Worm (Caenorhabditis elegans): Measurements from ENCODE around the gene C27D6.11.
A peak's percentile ranks its signal among the peaks of the same experiment; 100 is the strongest.

The C27D6.11 gene

DNA sequence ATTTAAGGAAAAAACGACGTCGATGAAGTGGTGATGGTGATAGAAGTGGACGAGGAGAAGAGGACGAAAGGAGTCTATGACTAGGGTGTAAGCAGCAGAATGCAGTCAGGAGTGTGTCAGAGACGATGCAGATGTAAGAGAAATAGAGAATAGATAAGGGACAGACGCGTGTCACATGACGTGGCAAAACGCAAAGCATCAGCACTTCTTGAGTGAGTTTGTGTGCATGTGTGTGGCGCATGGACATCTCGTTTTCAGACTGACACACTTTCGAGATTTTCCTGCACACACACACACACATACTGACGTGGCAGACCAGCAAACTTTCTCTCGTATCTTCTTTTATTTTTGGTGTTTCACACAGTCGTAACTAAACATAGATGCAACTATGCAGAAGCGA is 21.4 kb upstream of the C27D6.11 start (continued):
- TF ChIP-seq unc-55 (GFP tag; optimal IDR thresholded peaks at IDR 0.05) (no peak), F13H6.1 (tag; optimal IDR thresholded peaks at IDR 0.05) (peak; percentile 70), ztf-4 (tag; optimal IDR thresholded peaks at IDR 0.05) (no peak)

DNA sequence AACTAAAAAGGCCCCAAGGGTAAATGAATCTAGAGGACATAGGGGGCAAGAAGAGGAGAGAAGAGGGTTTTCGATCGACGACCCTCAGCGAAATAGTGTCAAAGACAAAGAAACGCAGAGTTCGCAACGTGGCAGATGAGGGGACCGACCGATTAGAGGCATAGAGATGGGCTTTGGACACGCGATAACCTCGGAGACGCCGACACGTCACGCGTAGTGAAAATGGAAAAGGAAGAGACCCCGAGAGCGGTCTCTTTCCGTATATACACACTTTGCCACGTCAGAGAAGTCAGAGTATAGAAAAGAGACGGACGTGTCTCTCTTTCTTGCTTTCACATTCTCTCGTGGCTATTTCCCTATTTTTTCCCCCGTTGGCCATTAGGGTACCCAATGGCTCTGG is 20.5 kb upstream of the C27D6.11 start:
- TF ChIP-seq sma-3 (GFP tag; optimal IDR thresholded peaks at IDR 0.05) (peak; percentile 22), lin-11 (tag; optimal IDR thresholded peaks at IDR 0.05) (peak; percentile 49), F13H6.1 (tag; optimal IDR thresholded peaks at IDR 0.05) (peak; percentile 80), lsy-2 (tag; optimal IDR thresholded peaks at IDR 0.05) (peak; percentile 18 to 74), ztf-4 (tag; optimal IDR thresholded peaks at IDR 0.05) (no peak), lin-13 (GFP tag; optimal IDR thresholded peaks at IDR 0.05) (peak; percentile 55), ztf-1 (GFP tag; conservative IDR thresholded peaks at IDR 0.05) (no peak), nhr-25 (tag; optimal IDR thresholded peaks at IDR 0.05) (peak; percentile 51), peb-1 (tag; optimal IDR thresholded peaks at IDR 0.05) (no peak), unc-39 (tag; optimal IDR thresholded peaks at IDR 0.05) (no peak), skn-1 (tag; optimal IDR thresholded peaks at IDR 0.05) (no peak), gmeb-1 (tag; optimal IDR thresholded peaks at IDR 0.05) (no peak), nhr-21 (tag; optimal IDR thresholded peaks at IDR 0.05) (peak; percentile 34), blmp-1 (tag; optimal IDR thresholded peaks at IDR 0.05; ENCODE audit: insufficient read depth) (peak; percentile 74), crh-2 (tag; optimal IDR thresholded peaks at IDR 0.05) (no peak), sma-9 (GFP tag; optimal IDR thresholded peaks at IDR 0.05) (peak; percentile 79), sma-9 (tag; optimal IDR thresholded peaks at IDR 0.05) (no peak), nhr-12 (tag; optimal IDR thresholded peaks at IDR 0.05) (no peak), nhr-6 (tag; optimal IDR thresholded peaks at IDR 0.05) (no peak), unc-55 (GFP tag; optimal IDR thresholded peaks at IDR 0.05) (peak; percentile 61), egl-27 (tag; optimal IDR thresholded peaks at IDR 0.05) (peak; percentile 54), Y55F3AM.14 (GFP tag; optimal IDR thresholded peaks at IDR 0.05) (peak; percentile 69), ZK546.5 (tag; optimal IDR thresholded peaks at IDR 0.05) (peak; percentile 6), nhr-11 (tag; optimal IDR thresholded peaks at IDR 0.05) (no peak), dmd-4 (tag; optimal IDR thresholded peaks at IDR 0.05) (no peak), nhr-237 (tag; optimal IDR thresholded peaks at IDR 0.05) (no peak), mdl-1 (tag; optimal IDR thresholded peaks at IDR 0.05) (peak; percentile 75 to 85), elt-1 (tag; optimal IDR thresholded peaks at IDR 0.05) (no peak), zag-1 (tag; optimal IDR thresholded peaks at IDR 0.05) (peak; percentile 71), aly-2 (tag; optimal IDR thresholded peaks at IDR 0.05) (no peak), nhr-23 (tag; optimal IDR thresholded peaks at IDR 0.05) (no peak), ama-1 (optimal IDR thresholded peaks at IDR 0.05) (no peak), unc-62 (GFP tag; optimal IDR thresholded peaks at IDR 0.05) (no peak), fos-1 (tag; optimal IDR thresholded peaks at IDR 0.05) (peak; percentile 48), R02D3.7 (tag; optimal IDR thresholded peaks at IDR 0.05) (no peak), sem-4 (tag; optimal IDR thresholded peaks at IDR 0.05) (peak; percentile 56), snpc-4 (tag; optimal IDR thresholded peaks at IDR 0.05) (peak; percentile 62), ceh-16 (tag; optimal IDR thresholded peaks at IDR 0.05) (no peak), nhr-129 (tag; optimal IDR thresholded peaks at IDR 0.05) (peak; percentile 77), C34F6.9 (tag; optimal IDR thresholded peaks at IDR 0.05) (peak; percentile 72), ztf-11 (tag; optimal IDR thresholded peaks at IDR 0.05) (no peak), ceh-82 (tag; optimal IDR thresholded peaks at IDR 0.05) (no peak)

DNA sequence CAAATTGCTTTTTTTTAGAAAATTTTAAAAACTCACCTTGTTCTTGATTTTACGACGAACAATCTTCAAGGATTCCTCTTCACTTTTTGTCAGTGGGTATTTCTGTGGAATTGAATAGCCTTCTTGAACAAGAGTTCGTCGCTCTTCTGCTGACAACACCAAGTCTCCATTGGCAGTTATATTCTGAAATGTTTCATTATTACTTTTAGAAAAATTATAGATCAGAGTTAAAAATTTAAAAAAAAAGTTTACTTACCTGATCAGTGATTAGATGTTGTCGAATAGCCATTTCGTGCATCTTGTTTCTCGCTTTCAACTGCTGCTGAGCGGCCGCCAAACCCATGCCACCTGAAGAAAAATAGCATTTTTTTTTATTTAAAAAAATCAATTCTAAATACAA is 19.3 kb upstream of the C27D6.11 start:
- no peak for TF ChIP-seq mdl-1 (tag; optimal IDR thresholded peaks at IDR 0.05)
- no peak for TF ChIP-seq ama-1 (optimal IDR thresholded peaks at IDR 0.05)
- TF ChIP-seq unc-55 (GFP tag; optimal IDR thresholded peaks at IDR 0.05): no peak
- no peak for TF ChIP-seq mab-5 (tag; optimal IDR thresholded peaks at IDR 0.05)
- no peak for TF ChIP-seq R02D3.7 (tag; optimal IDR thresholded peaks at IDR 0.05)
- TF ChIP-seq dmd-4 (tag; optimal IDR thresholded peaks at IDR 0.05): no peak
- TF ChIP-seq peb-1 (tag; optimal IDR thresholded peaks at IDR 0.05): no peak
- no peak for TF ChIP-seq gmeb-1 (tag; optimal IDR thresholded peaks at IDR 0.05)
- no peak for TF ChIP-seq fos-1 (tag; optimal IDR thresholded peaks at IDR 0.05)
- no peak for TF ChIP-seq ZK546.5 (tag; optimal IDR thresholded peaks at IDR 0.05)
